Fruit fly (Drosophila melanogaster): ENCODE measurements around the gene nac.

Gene nac

DNA sequence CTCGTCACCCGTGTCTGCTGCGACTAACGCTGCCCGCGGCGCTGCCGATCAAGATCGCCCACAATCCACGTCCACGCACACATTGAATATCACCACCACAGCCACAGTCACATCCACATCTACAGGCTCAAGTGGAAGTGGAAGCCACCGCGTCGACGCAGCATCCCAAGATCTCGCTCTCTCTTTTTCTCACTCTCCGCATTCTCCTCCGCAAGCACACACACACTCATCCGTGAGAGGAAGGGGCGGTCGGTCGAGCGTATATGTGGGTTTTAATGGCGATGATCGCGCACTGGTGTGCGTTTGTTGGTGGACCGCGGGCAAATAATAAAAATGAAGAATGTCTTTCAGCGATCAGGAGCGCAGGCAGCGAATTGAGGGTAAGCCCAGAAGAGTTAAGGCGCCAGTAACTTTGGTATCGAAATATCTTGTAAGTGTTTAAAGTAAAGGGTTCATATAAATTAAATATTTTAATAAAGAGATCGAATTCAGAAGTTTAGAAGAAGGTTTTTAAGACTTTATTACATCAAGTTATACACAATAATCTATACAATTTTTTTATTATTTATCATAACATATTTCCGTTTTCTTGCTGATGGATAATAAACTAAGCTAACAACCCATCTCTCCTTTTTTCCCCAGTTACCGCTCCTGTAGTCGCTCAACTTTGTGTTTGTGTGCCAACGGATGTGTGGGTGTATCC lies 30.1 kb upstream of the nac start, which contains the start of gene Poxm (continued):
- TF ChIP-seq zf30C (GFP tag; optimal IDR thresholded peaks at IDR 0.05) (no peak), croc (GFP tag; conservative IDR thresholded peaks at IDR 0.05) (peak; percentile 94), CG13624 (GFP tag; optimal IDR thresholded peaks at IDR 0.05) (peak; percentile 68), dmrt99B (tag; optimal IDR thresholded peaks at IDR 0.05) (peak; percentile 95), luna (GFP tag; optimal IDR thresholded peaks at IDR 0.05) (no peak), sc (optimal IDR thresholded peaks at IDR 0.05) (no peak), sc (GFP tag; optimal IDR thresholded peaks at IDR 0.05) (peak; percentile 91), CG8924 (tag; optimal IDR thresholded peaks at IDR 0.05) (peak; percentile 94), CG9797 (GFP tag; optimal IDR thresholded peaks at IDR 0.05) (peak; percentile 23), Med (GFP tag) (peak; percentile 90), Dip2 (GFP tag; IDR thresholded peaks at IDR 0.05) (peak; percentile 53), lola (GFP tag; optimal IDR thresholded peaks at IDR 0.05) (peak in 2 of 3 experiments; percentile 56 to 96), peb (GFP tag; IDR thresholded peaks at IDR 0.05) (peak; percentile 73), CG3838 (GFP tag; optimal IDR thresholded peaks at IDR 0.05) (peak; percentile 3), Dip3 (GFP tag; optimal IDR thresholded peaks at IDR 0.05) (peak; percentile 19), dimm (GFP tag; IDR thresholded peaks at IDR 0.05) (peak; percentile 55; the same call in 1 of the 2 replicates), CG15514 (GFP tag; optimal IDR thresholded peaks at IDR 0.05) (peak; percentile 21), CG8290 (GFP tag; optimal IDR thresholded peaks at IDR 0.05) (peak; percentile 78), CG8290 (tag; optimal IDR thresholded peaks at IDR 0.05) (peak in 1 of 2 experiments; percentile 83), CG6765 (GFP tag; optimal IDR thresholded peaks at IDR 0.05) (peak; percentile 27), CG12155 (GFP tag; optimal IDR thresholded peaks at IDR 0.05) (peak; percentile 78), disco-r (GFP tag; optimal IDR thresholded peaks at IDR 0.05) (peak; percentile 3), Spps (tag; optimal IDR thresholded peaks at IDR 0.05) (peak; percentile 88), CG7839 (tag; optimal IDR thresholded peaks at IDR 0.05) (peak; percentile 97), CG7271 (tag; optimal IDR thresholded peaks at IDR 0.05) (no peak), Optix (GFP tag; IDR thresholded peaks at IDR 0.05) (peak; percentile 76; the same call in 2 of the 3 replicates), Mrtf (GFP tag; IDR thresholded peaks at IDR 0.05) (peak; percentile 85; the same call in 2 of the 3 replicates), otp (GFP tag; IDR thresholded peaks at IDR 0.05) (no peak), zfh2 (GFP tag; optimal IDR thresholded peaks at IDR 0.05) (peak; percentile 43), CoRest (tag; optimal IDR thresholded peaks at IDR 0.05) (peak; percentile 97), CG11247 (GFP tag; IDR thresholded peaks at IDR 0.05) (peak; percentile 63), Hr39 (optimal IDR thresholded peaks at IDR 0.05) (no peak), CG10209 (GFP tag; optimal IDR thresholded peaks at IDR 0.05) (peak; percentile 91), CG4424 (GFP tag; optimal IDR thresholded peaks at IDR 0.05) (peak; percentile 95), btn (GFP tag; optimal IDR thresholded peaks at IDR 0.05) (peak; percentile 39), CG17612 (GFP tag; IDR thresholded peaks at IDR 0.05) (no peak; the same call in 1 of the 2 replicates), fru (optimal IDR thresholded peaks at IDR 0.05) (no peak), H2.0 (GFP tag; IDR thresholded peaks at IDR 0.05) (peak; percentile 53), Taf1 (GFP tag; IDR thresholded peaks at IDR 0.05) (peak; percentile 49; the same call in 1 of the 2 replicates), sd (tag; optimal IDR thresholded peaks at IDR 0.05) (peak; percentile 82), CG5180 (GFP tag; optimal IDR thresholded peaks at IDR 0.05) (peak; percentile 81), CG10959 (GFP tag; IDR thresholded peaks at IDR 0.05) (peak; percentile 87), CG6272 (GFP tag; IDR thresholded peaks at IDR 0.05) (peak; percentile 83), row (GFP tag; IDR thresholded peaks at IDR 0.05) (peak; percentile 92), Gsc (GFP tag; IDR thresholded peaks at IDR 0.05) (peak; percentile 86), Kr (GFP tag; optimal IDR thresholded peaks at IDR 0.05) (peak; percentile 36), Tbp (GFP tag; optimal IDR thresholded peaks at IDR 0.05) (no peak), CG9437 (GFP tag; optimal IDR thresholded peaks at IDR 0.05) (peak; percentile 86), chm (GFP tag; IDR thresholded peaks at IDR 0.05) (no peak), CG12104 (GFP tag; optimal IDR thresholded peaks at IDR 0.05) (peak; percentile 87), MBD-R2 (GFP tag; IDR thresholded peaks at IDR 0.05) (no peak)

Measured in whole organism, embryonic.